Fruit fly (Drosophila melanogaster): Measurements from ENCODE around the gene Cpr76Bd.
"Not testable (repeated sequence)": the region's sequence is repeated elsewhere in the genome, so short reads cannot be mapped to it uniquely, and the experiment has no call there.

Cpr76Bd gene

DNA sequence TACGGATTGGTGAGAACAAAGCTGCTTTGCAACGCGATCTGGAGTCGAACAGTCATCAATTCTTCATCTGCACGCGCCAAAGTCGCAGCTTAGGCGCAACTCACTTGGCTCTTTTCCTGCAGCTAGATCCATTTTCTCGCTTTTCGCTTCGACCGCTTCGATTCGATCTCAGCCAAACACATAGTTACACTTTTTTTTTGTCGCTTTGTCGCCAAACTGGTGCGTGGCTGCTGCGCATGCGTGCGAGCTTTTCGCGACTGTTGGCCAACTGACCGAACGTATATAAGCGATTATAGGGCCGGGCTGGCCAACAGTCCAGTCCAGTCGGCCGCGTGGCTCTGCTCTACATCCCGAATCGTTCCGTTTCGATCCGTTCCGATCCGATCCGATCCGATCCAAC lies at the start of gene Cpr76Bd:
Gene Cpr76Bd (plus strand): TSS at position 301 of the 400 bp plus-strand sequence.
- TF ChIP-seq dmrt93B (GFP tag; optimal IDR thresholded peaks at IDR 0.05) (no peak), pan (optimal IDR thresholded peaks at IDR 0.05) (no peak), dl (GFP tag; optimal IDR thresholded peaks at IDR 0.05; ENCODE audit: insufficient read depth in 1 of 2, partially characterized antibody in 2 of 2) (no peak), Jra (GFP tag; optimal IDR thresholded peaks at IDR 0.05) (no peak), rgr (GFP tag; optimal IDR thresholded peaks at IDR 0.05) (no peak), Myc (optimal IDR thresholded peaks at IDR 0.05) (no peak), psq (GFP tag; optimal IDR thresholded peaks at IDR 0.05) (no peak), Hr83 (GFP tag; optimal IDR thresholded peaks at IDR 0.05; ENCODE audit: poor library complexity, severe bottlenecking) (no peak), N (GFP tag; optimal IDR thresholded peaks at IDR 0.05) (no peak), CrebA (GFP tag; optimal IDR thresholded peaks at IDR 0.05; ENCODE audit: borderline replicate concordance) (no peak), Sp1 (GFP tag; optimal IDR thresholded peaks at IDR 0.05) (no peak), dsf (GFP tag; optimal IDR thresholded peaks at IDR 0.05; ENCODE audit: borderline replicate concordance) (no peak), Vsx2 (GFP tag; optimal IDR thresholded peaks at IDR 0.05; ENCODE audit: partially characterized antibody) (no peak), lola (GFP tag; optimal IDR thresholded peaks at IDR 0.05) (no peak), fru (GFP tag; optimal IDR thresholded peaks at IDR 0.05) (no peak), Dif (GFP tag; optimal IDR thresholded peaks at IDR 0.05; ENCODE audit: partially characterized antibody) (no peak), brk (GFP tag; optimal IDR thresholded peaks at IDR 0.05) (no peak), Abd-B (GFP tag; optimal IDR thresholded peaks at IDR 0.05) (no peak)

DNA sequence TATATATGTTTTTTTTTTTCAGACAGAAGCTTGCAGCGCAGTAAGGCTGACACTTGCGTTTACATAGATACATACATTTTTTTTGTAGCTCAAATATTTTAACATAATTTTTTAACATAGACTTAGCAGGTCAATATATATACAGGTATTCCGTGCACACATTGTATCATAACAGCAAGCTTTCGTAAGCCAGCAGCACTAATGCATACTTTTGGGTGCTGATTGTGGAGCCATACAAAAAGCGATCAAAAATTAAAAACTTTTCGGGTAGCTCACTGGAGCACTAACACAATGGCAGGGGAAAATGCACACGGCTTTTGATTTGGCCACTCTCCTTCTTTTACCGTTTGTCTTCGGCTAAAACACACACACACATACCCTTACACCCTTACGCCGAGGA lies 49.5 kb upstream of the Cpr76Bd start:
- no peak for TF ChIP-seq Abd-B (GFP tag; optimal IDR thresholded peaks at IDR 0.05)
- TF ChIP-seq dl (GFP tag; optimal IDR thresholded peaks at IDR 0.05; ENCODE audit: insufficient read depth in 1 of 2, partially characterized antibody in 2 of 2), result peak in 1 of 2 experiments; percentile 42
- no peak for TF ChIP-seq CG32264 (GFP tag; optimal IDR thresholded peaks at IDR 0.05)
- TF ChIP-seq Myc (optimal IDR thresholded peaks at IDR 0.05), result peak; percentile 55
- TF ChIP-seq Hr78 (GFP tag; optimal IDR thresholded peaks at IDR 0.05), result no peak
- no peak for TF ChIP-seq CG9705 (GFP tag; optimal IDR thresholded peaks at IDR 0.05)
- TF ChIP-seq Vsx2 (GFP tag; optimal IDR thresholded peaks at IDR 0.05; ENCODE audit: partially characterized antibody), result peak; percentile 70
- no peak for TF ChIP-seq Sp1 (GFP tag; optimal IDR thresholded peaks at IDR 0.05)
- TF ChIP-seq Dif (GFP tag; optimal IDR thresholded peaks at IDR 0.05; ENCODE audit: partially characterized antibody), result peak; percentile 94

DNA sequence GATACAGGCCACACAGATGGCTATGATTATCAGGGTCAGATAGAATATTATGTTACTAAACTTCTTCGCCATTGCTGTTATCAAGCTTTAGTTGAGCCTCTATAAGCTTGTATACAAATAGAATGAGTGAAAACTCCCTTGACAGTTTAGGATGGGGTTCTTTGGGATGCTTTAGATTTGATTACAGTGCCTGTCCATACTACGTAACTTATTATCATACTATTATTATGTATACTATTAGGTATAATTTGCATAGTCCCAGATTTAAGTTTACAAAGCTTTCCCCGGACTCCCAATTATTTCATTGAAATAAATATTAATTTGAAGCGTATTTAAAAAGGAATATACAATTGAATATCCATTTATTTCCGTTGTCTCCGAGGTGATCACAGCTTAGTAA lies 46.1 kb upstream of the Cpr76Bd start, which contains the start of gene brv1:
Gene brv1 (minus strand): TSS at position 101 of the 400 bp plus-strand sequence.
- no peak for TF ChIP-seq ey (GFP tag; optimal IDR thresholded peaks at IDR 0.05)
- no peak for TF ChIP-seq HLH106 (tag; optimal IDR thresholded peaks at IDR 0.05)
- TF ChIP-seq Dfd (GFP tag; optimal IDR thresholded peaks at IDR 0.05), result no peak
- no peak for TF ChIP-seq h (GFP tag; optimal IDR thresholded peaks at IDR 0.05)
- no peak for TF ChIP-seq woc (GFP tag; optimal IDR thresholded peaks at IDR 0.05)
- no peak for TF ChIP-seq GATAd (GFP tag; optimal IDR thresholded peaks at IDR 0.05)
- no peak for TF ChIP-seq sage (GFP tag; optimal IDR thresholded peaks at IDR 0.05)
- no peak for TF ChIP-seq tai (GFP tag; optimal IDR thresholded peaks at IDR 0.05)

DNA sequence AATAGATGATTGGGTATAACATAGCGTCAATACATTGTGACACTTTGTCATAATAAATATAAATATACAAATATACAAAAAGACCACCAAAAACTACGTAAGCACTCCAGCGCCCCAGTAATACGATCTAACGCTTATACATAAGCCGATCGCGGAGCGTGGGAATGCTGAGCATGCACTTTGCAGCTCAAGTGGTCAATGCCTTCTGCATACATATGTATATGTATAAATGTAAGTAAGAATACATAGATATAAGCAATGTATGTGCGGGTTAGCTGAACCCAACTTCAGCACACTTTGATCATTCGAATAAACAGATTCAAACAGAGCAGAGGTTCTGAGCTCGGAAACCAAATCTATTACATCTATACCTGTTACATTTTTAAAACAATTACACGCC lies 45.3 kb upstream of the Cpr76Bd start, which contains the start of gene CG32212:
Gene CG32212 (plus strand): TSS at position 301 of the 400 bp plus-strand sequence.
- not testable (repeated sequence) for TF ChIP-seq lola, Mio, br (GFP tag; optimal IDR thresholded peaks at IDR 0.05)

DNA sequence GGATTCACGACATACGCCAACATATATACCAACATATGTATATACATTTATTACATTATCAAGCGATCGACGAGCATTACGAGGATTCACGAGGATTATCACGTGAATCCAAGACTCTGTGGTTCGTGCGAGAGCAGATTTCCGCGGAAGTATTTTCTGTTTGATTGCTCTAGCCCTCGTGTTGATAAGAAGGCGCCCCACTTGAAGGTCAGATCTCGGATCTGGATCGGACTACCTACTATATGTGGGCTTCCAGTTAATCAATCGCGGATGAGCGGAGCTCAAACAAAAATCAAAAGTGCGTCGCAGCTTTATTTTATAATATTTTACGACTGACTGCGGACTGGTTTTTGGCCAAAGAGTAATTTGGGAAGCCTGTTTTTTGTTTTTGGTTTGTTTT lies 37.6 kb upstream of the Cpr76Bd start:
- no peak for TF ChIP-seq brk (GFP tag; optimal IDR thresholded peaks at IDR 0.05)
- TF ChIP-seq Abd-B (GFP tag; optimal IDR thresholded peaks at IDR 0.05), result no peak
- no peak for TF ChIP-seq sage (GFP tag; optimal IDR thresholded peaks at IDR 0.05)
- TF ChIP-seq usp (GFP tag; optimal IDR thresholded peaks at IDR 0.05), result no peak
- no peak for TF ChIP-seq br (GFP tag; optimal IDR thresholded peaks at IDR 0.05)
- no peak for TF ChIP-seq dsf (GFP tag; optimal IDR thresholded peaks at IDR 0.05; ENCODE audit: borderline replicate concordance)
